Worm (Caenorhabditis elegans) whole organism, L4 larva: ENCODE data around the gene math-37.

ENCODE experiments used
- ama-1 ChIP-seq: fragments of 150-350 bp; optimal IDR thresholded peaks from 2 replicates; lab custom pipeline; 2014; ENCODE audit warnings: inconsistent platforms, mixed read lengths
- ceh-82 ChIP-seq: sonication (generic microtip); optimal IDR thresholded peaks from 2 replicates; lab custom pipeline; 2017; ENCODE audit warnings: missing biosample characterization, missing genetic modification characterization
- fos-1 ChIP-seq: fragments of 150-350 bp; optimal IDR thresholded peaks from 2 replicates; lab custom pipeline; 2014; ENCODE audit warnings: missing biosample characterization, missing genetic modification characterization
- gei-8 ChIP-seq: fragments of 200-800 bp; sonication (Bioruptor generic); optimal IDR thresholded peaks from 2 replicates; lab custom pipeline; 2018; ENCODE audit warnings: mild to moderate bottlenecking, missing genetic modification characterization, missing compliant biosample characterization
- hmg-1.1 ChIP-seq: fragments of 200-800 bp; sonication (Bioruptor generic); IDR thresholded peaks from 2 replicates; pipeline ENCODE4 v1.3.6; 2022; ENCODE audit warnings: missing genetic modification reagents, missing genetic modification characterization, missing compliant biosample characterization
- lsy-2 ChIP-seq, 2 experiments: fragments of 150-350 bp in 1 of 2; sonication (generic microtip) in 1 of 2; optimal IDR thresholded peaks; 2 replicates each; lab custom pipeline; 2014 to 2017; ENCODE audit warnings: missing biosample characterization in 2 of 2, missing genetic modification characterization in 2 of 2
- mep-1 ChIP-seq: fragments of 150-350 bp; sonication (generic microtip); optimal IDR thresholded peaks from 3 replicates; lab custom pipeline; 2014; ENCODE audit warnings: missing biosample characterization, missing genetic modification characterization
- nhr-25 ChIP-seq: sonication (generic microtip); optimal IDR thresholded peaks from 2 replicates; lab custom pipeline; 2017; ENCODE audit warnings: missing genetic modification characterization, mild to moderate bottlenecking, missing compliant biosample characterization, antibody characterized with exemption, moderate library complexity, borderline replicate concordance; ENCODE audit not compliant: insufficient read depth
- nhr-76 ChIP-seq: fragments of 150-350 bp; optimal IDR thresholded peaks from 2 replicates; lab custom pipeline; 2014; ENCODE audit warnings: missing biosample characterization, missing genetic modification characterization
- pha-4 ChIP-seq, 2 experiments: fragments of 150-350 bp in 1 of 2; fragments of 200-800 bp in 1 of 2; sonication (Bioruptor generic) in 1 of 2; IDR thresholded peaks in 1 of 2; optimal IDR thresholded peaks in 1 of 2; 2 replicates each; pipeline versions ENCODE4 v1.3.6 to Lab custom; 2014 to 2022; ENCODE audit warnings: missing genetic modification characterization in 2 of 2, missing genetic modification reagents in 2 of 2, missing biosample characterization in 1 of 2, missing compliant biosample characterization in 1 of 2
- skn-1 ChIP-seq: fragments of 150-350 bp; optimal IDR thresholded peaks from 2 replicates; lab custom pipeline; 2014; ENCODE audit warnings: missing biosample characterization, missing genetic modification characterization
- spr-1 ChIP-seq: sonication (generic microtip); optimal IDR thresholded peaks from 2 replicates; lab custom pipeline; 2016; ENCODE audit warnings: mild to moderate bottlenecking, missing genetic modification characterization, missing compliant biosample characterization
- unc-39 ChIP-seq: sonication (generic microtip); optimal IDR thresholded peaks from 2 replicates; lab custom pipeline; 2017; ENCODE audit warnings: missing biosample characterization, missing genetic modification characterization
- zip-2 ChIP-seq: fragments of 150-350 bp; optimal IDR thresholded peaks from 2 replicates; lab custom pipeline; 2014; ENCODE audit warnings: missing biosample characterization, missing genetic modification characterization

DNA sequence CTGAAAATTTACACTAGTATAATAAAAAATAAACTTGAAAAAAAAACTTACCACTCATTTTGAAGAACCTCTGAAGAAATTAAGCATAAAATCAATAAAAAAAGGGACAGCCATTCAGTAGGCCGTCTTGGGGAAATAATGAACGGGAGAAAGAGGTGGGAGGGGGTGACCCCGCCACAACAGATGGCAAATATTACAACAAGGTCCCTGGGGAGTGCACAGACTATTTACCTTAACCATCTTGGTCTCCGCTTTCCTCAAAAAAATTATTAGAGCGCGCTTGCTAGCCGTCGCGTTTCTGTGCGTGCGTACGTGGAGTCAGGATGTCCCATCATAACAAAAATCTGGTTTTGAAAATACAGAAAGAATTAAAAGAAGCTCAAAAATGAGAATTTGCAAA is 30.0 kb downstream of the math-37 start, which contains the start of gene T16A1.10:
- no peak for TF ChIP-seq spr-1
- no peak for TF ChIP-seq hmg-1.1
- TF ChIP-seq zip-2 (tag; lab: Kevin White, UChicago), result no peak
- no peak for TF ChIP-seq gei-8 (GFP tag; lab: Kevin White, UChicago)
- TF ChIP-seq unc-39 (tag; lab: Kevin White, UChicago), result no peak
- no peak for TF ChIP-seq pha-4 (GFP tag; IDR thresholded peaks at IDR 0.05; lab: Robert Waterston, UW)
- TF ChIP-seq pha-4 (tag; optimal IDR thresholded peaks at IDR 0.05; lab: Kevin White, UChicago), result no peak
- TF ChIP-seq lsy-2 (tag; optimal IDR thresholded peaks at IDR 0.05; lab: Kevin White, UChicago), result no peak
- no peak for TF ChIP-seq nhr-25 (tag; lab: Kevin White, UChicago)
- TF ChIP-seq skn-1 (tag; lab: Kevin White, UChicago), result no peak
- no peak for TF ChIP-seq ceh-82
- no peak for TF ChIP-seq mep-1 (tag; lab: Kevin White, UChicago)
- no peak for TF ChIP-seq ama-1
- no peak for TF ChIP-seq fos-1 (tag; lab: Kevin White, UChicago)
- TF ChIP-seq nhr-76 (tag; lab: Kevin White, UChicago), result no peak
